Fruit fly (Drosophila melanogaster): ENCODE data around the gene Arl1.
A peak's percentile ranks its signal among the peaks of the same experiment; 100 is the strongest.

Arl1 gene

dm6 chr3L:15967588-15968500, 15.1 kb upstream of the Arl1 start, which contains the start of the genes Brr2 and CG10516 (continued):
- TF ChIP-seq Hr38 (GFP tag; optimal IDR thresholded peaks at IDR 0.05) (no peak), acj6 (GFP tag; optimal IDR thresholded peaks at IDR 0.05) (no peak), CG16779 (tag; optimal IDR thresholded peaks at IDR 0.05) (no peak), Smox (GFP tag; optimal IDR thresholded peaks at IDR 0.05) (no peak), CG9139 (GFP tag; optimal IDR thresholded peaks at IDR 0.05) (no peak), CG1621 (tag; optimal IDR thresholded peaks at IDR 0.05) (no peak), salr (GFP tag; optimal IDR thresholded peaks at IDR 0.05) (no peak), fd85E (GFP tag; optimal IDR thresholded peaks at IDR 0.05) (no peak), pdm3 (GFP tag; optimal IDR thresholded peaks at IDR 0.05) (no peak), achi (GFP tag; optimal IDR thresholded peaks at IDR 0.05) (no peak), dsx (GFP tag; optimal IDR thresholded peaks at IDR 0.05; ENCODE audit: poor library complexity, severe bottlenecking) (no peak), CG10669 (GFP tag; optimal IDR thresholded peaks at IDR 0.05) (no peak), svp (GFP tag) (no peak), Met (GFP tag; optimal IDR thresholded peaks at IDR 0.05) (no peak)

- peak; percentile 93 for TF ChIP-seq svp (GFP tag)
- no peak for TF ChIP-seq CG34406 (GFP tag; optimal IDR thresholded peaks at IDR 0.05)
Measured at dm6 chr3L:15968686-15969085, 14.2 kb upstream of the Arl1 start.

- no peak for TF ChIP-seq dsx (GFP tag; optimal IDR thresholded peaks at IDR 0.05; ENCODE audit: poor library complexity, severe bottlenecking)
Measured at dm6 chr3L:15974166-15974565, 8.8 kb upstream of the Arl1 start.

- TF ChIP-seq CG16779 (tag; optimal IDR thresholded peaks at IDR 0.05) (no peak), Eip93F (GFP tag; optimal IDR thresholded peaks at IDR 0.05) (no peak), CG6163 (GFP tag; IDR thresholded peaks at IDR 0.05) (no peak), eg (GFP tag; IDR thresholded peaks at IDR 0.05) (no peak), fkh (GFP tag; optimal IDR thresholded peaks at IDR 0.05) (no peak), ss (GFP tag; optimal IDR thresholded peaks at IDR 0.05) (no peak), CG11762 (GFP tag; optimal IDR thresholded peaks at IDR 0.05; ENCODE audit: insufficient read depth) (no peak), svp (GFP tag) (no peak), Smox (GFP tag; optimal IDR thresholded peaks at IDR 0.05) (no peak), Met (GFP tag; optimal IDR thresholded peaks at IDR 0.05) (no peak)
Measured at dm6 chr3L:15975068-15975467, 7.9 kb upstream of the Arl1 start, which contains the start of gene CG17026. TSS of gene CG17026 (plus strand) at chr3L:15975368.

dm6 chr3L:15976758-15977157, 6.2 kb upstream of the Arl1 start, which contains the start of gene CG17029:
TSS of gene CG17029 (plus strand) at chr3L:15976870.
- TF ChIP-seq CG16779 (tag; optimal IDR thresholded peaks at IDR 0.05) (peak; percentile 6), CG31627 (GFP tag; optimal IDR thresholded peaks at IDR 0.05) (no peak), Eip78C (GFP tag) (peak; percentile 14)

DNA sequence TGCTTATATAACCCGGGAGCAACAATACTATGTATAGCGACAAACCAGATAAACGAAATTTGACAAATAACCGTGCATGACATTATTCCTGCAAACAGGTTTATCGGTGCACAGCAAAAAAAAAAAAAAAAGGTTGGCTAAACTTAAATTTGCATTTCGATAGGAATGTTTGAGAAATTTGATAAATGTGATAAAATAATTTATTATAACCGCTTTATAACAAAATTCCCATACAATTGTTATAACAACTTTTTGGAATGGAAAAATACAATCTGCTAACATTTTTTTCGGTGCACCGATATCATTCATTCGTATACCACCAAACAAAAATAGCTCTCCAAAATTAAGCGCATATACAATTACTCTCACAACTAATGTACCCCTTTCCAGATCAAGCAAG, 5.4 kb upstream of the Arl1 start:
- TF ChIP-seq Ets21C (GFP tag; optimal IDR thresholded peaks at IDR 0.05): peak; percentile 16
- peak; percentile 53; the same call in 1 of the 2 replicates for TF ChIP-seq CG15336 (GFP tag; IDR thresholded peaks at IDR 0.05)
- peak; percentile 24 for TF ChIP-seq Lpt (GFP tag; optimal IDR thresholded peaks at IDR 0.05)
- TF ChIP-seq CG6163 (GFP tag; IDR thresholded peaks at IDR 0.05): peak; percentile 70
- peak; percentile 90 for TF ChIP-seq vri (GFP tag; optimal IDR thresholded peaks at IDR 0.05)
- TF ChIP-seq CG9139 (GFP tag; optimal IDR thresholded peaks at IDR 0.05): no peak
- no peak for TF ChIP-seq CG3032 (tag; optimal IDR thresholded peaks at IDR 0.05)
- peak; percentile 81 for TF ChIP-seq eg (GFP tag; IDR thresholded peaks at IDR 0.05)
- TF ChIP-seq Sox14 (GFP tag; optimal IDR thresholded peaks at IDR 0.05): peak; percentile 43
- TF ChIP-seq dac (GFP tag; optimal IDR thresholded peaks at IDR 0.05): no peak
- TF ChIP-seq svp (GFP tag): peak; percentile 81
- TF ChIP-seq acj6 (GFP tag; optimal IDR thresholded peaks at IDR 0.05): peak; percentile 50
- TF ChIP-seq CG6792 (GFP tag; optimal IDR thresholded peaks at IDR 0.05): peak; percentile 44
- peak; percentile 56 for TF ChIP-seq Hr39 (GFP tag; optimal IDR thresholded peaks at IDR 0.05)
- peak; percentile 32 for TF ChIP-seq net (GFP tag; optimal IDR thresholded peaks at IDR 0.05)
- peak; percentile 66 for TF ChIP-seq cyc (GFP tag; optimal IDR thresholded peaks at IDR 0.05)
- TF ChIP-seq topi (GFP tag; optimal IDR thresholded peaks at IDR 0.05): peak; percentile 77
- peak; percentile 66 for TF ChIP-seq CG31627 (GFP tag; optimal IDR thresholded peaks at IDR 0.05)
- peak; percentile 32; the same call in 1 of the 2 replicates for TF ChIP-seq CG11294 (GFP tag; IDR thresholded peaks at IDR 0.05)
- TF ChIP-seq achi (GFP tag; optimal IDR thresholded peaks at IDR 0.05): peak; percentile 46
- no peak for TF ChIP-seq fd59A (GFP tag; optimal IDR thresholded peaks at IDR 0.05)
- TF ChIP-seq Eip78C (GFP tag): peak; percentile 85
- peak; percentile 41 for TF ChIP-seq lz (GFP tag; optimal IDR thresholded peaks at IDR 0.05)
- peak; percentile 70 for TF ChIP-seq Smox (GFP tag; optimal IDR thresholded peaks at IDR 0.05)
- TF ChIP-seq Sox15 (GFP tag; optimal IDR thresholded peaks at IDR 0.05): no peak

Measured in whole organism, prepupa.